Worm (Caenorhabditis elegans): ENCODE data around the gene T04F8.3.

DNA sequence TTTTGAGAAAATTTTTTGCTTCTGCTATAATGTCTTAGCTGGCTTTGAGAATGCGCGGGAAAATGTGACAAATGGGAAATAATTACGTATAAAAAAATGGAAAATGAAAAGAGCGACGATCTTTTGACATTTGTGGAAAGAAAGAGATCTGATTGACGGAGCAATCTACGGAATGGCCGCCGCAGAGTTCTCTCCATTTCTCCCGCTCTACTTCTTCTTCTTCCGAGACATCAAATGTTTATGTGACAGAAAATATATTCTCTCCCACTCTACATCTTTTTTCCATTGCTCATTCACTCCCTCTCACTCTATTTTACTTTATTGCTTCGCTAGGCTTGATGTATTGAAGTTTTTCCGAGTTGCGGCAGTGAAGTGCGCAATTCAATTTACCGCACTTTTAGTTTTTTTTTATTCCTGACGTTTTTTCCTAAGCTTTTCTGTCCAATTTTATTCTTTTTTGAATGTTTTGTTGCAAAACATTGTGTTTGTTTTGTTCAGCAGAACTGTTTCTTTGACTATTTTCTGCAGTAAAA lies 17.9 kb upstream of the T04F8.3 start:
- TF ChIP-seq ama-1 (optimal IDR thresholded peaks at IDR 0.05), result no peak
- TF ChIP-seq lin-13 (GFP tag; optimal IDR thresholded peaks at IDR 0.05), result no peak
- no peak for TF ChIP-seq elt-2 (tag; optimal IDR thresholded peaks at IDR 0.05)
